Fruit fly (Drosophila melanogaster) whole organism, embryonic: ENCODE measurements around the gene Scamp.

ENCODE experiments used
- ATbp ChIP-seq: fragments of 200-800 bp; sonication (Bioruptor generic); optimal IDR thresholded peaks from 2 replicates; lab custom pipeline; 2017; ENCODE audit warnings: missing biosample characterization, mild to moderate bottlenecking, missing genetic modification characterization, missing genetic modification reagents
- C15 ChIP-seq: fragments of 200-800 bp; sonication (Bioruptor generic); IDR thresholded peaks from 3 replicates; pipeline ENCODE4 v1.3.6; 2022; ENCODE audit warnings: missing biosample characterization, missing genetic modification characterization
- CG10209 ChIP-seq: fragments of 200-800 bp; sonication (Bioruptor generic); optimal IDR thresholded peaks from 3 replicates; lab custom pipeline; 2017; ENCODE audit warnings: missing biosample characterization, mild to moderate bottlenecking, missing genetic modification characterization, missing genetic modification reagents
- CG11696 ChIP-seq: fragments of 200-800 bp; sonication (Bioruptor generic); IDR thresholded peaks from 2 replicates; pipeline ENCODE4 v1.3.6; 2022; ENCODE audit warnings: missing biosample characterization, missing genetic modification characterization
- CG11723 ChIP-seq: fragments of 200-800 bp; sonication (Bioruptor generic); optimal IDR thresholded peaks from 2 replicates; lab custom pipeline; 2017; ENCODE audit warnings: missing biosample characterization, mild to moderate bottlenecking, missing genetic modification characterization
- CG12104 ChIP-seq: fragments of 200-800 bp; sonication (Bioruptor generic); optimal IDR thresholded peaks from 3 replicates; lab custom pipeline; 2016; ENCODE audit warnings: missing biosample characterization, missing genetic modification characterization
- CG15601 ChIP-seq: fragments of 200-800 bp; sonication (Bioruptor generic); optimal IDR thresholded peaks from 3 replicates; lab custom pipeline; 2019; ENCODE audit warnings: missing biosample characterization, mild to moderate bottlenecking, missing genetic modification characterization, moderate library complexity
- CG15696 ChIP-seq: fragments of 200-800 bp; sonication (Bioruptor generic); optimal IDR thresholded peaks from 2 replicates; lab custom pipeline; 2019; ENCODE audit warnings: missing biosample characterization, mild to moderate bottlenecking, missing genetic modification characterization, moderate library complexity
- CG18599 ChIP-seq: fragments of 200-800 bp; sonication (Bioruptor generic); optimal IDR thresholded peaks from 3 replicates; lab custom pipeline; 2017; ENCODE audit warnings: missing biosample characterization, missing genetic modification characterization, mild to moderate bottlenecking, moderate library complexity, missing genetic modification reagents
- CG2678 ChIP-seq: fragments of 200-800 bp; sonication (Bioruptor generic); optimal IDR thresholded peaks from 3 replicates; lab custom pipeline; 2019; ENCODE audit warnings: missing biosample characterization, mild to moderate bottlenecking, missing genetic modification characterization, moderate library complexity
- CG31441 ChIP-seq: fragments of 200-800 bp; sonication (Bioruptor generic); IDR thresholded peaks from 2 replicates; pipeline ENCODE4 v1.3.6; 2022; ENCODE audit warnings: missing biosample characterization, missing genetic modification characterization
- CG3407 ChIP-seq: fragments of 200-800 bp; sonication (Bioruptor generic); optimal IDR thresholded peaks from 2 replicates; lab custom pipeline; 2018; ENCODE audit warnings: missing biosample characterization, mild to moderate bottlenecking, missing genetic modification characterization
- CG4328 ChIP-seq: fragments of 200-800 bp; sonication (Bioruptor generic); optimal IDR thresholded peaks from 3 replicates; lab custom pipeline; 2017; ENCODE audit warnings: missing biosample characterization, missing genetic modification reagents, missing genetic modification characterization
- CG4820 ChIP-seq: fragments of 200-800 bp; sonication (Bioruptor generic); optimal IDR thresholded peaks from 3 replicates; lab custom pipeline; 2016; ENCODE audit warnings: missing biosample characterization, missing genetic modification characterization
- CG5953 ChIP-seq: fragments of 200-800 bp; sonication (Bioruptor generic); IDR thresholded peaks from 2 replicates; pipeline ENCODE4 v1.3.6; 2022; ENCODE audit warnings: missing biosample characterization, missing genetic modification characterization
- CG7745 ChIP-seq: fragments of 200-800 bp; sonication (Bioruptor generic); optimal IDR thresholded peaks from 2 replicates; lab custom pipeline; 2018; ENCODE audit warnings: missing biosample characterization, mild to moderate bottlenecking, missing genetic modification characterization, moderate library complexity
- CG7839 ChIP-seq: fragments of 200-800 bp; sonication (Bioruptor generic); optimal IDR thresholded peaks from 3 replicates; lab custom pipeline; 2018; ENCODE audit warnings: missing biosample characterization, mild to moderate bottlenecking, missing genetic modification characterization, moderate library complexity
- CG8290 ChIP-seq, 3 experiments: fragments of 200-800 bp; sonication (Bioruptor generic); optimal IDR thresholded peaks; 2 replicates each; lab custom pipeline; 2016 to 2019; ENCODE audit warnings: missing biosample characterization in 3 of 3, missing genetic modification characterization in 3 of 3, mild to moderate bottlenecking in 2 of 3, moderate library complexity in 1 of 3
- CG9727 ChIP-seq: fragments of 200-800 bp; sonication (Bioruptor generic); optimal IDR thresholded peaks from 3 replicates; lab custom pipeline; 2017; ENCODE audit warnings: missing biosample characterization, mild to moderate bottlenecking, missing genetic modification characterization
- Drgx ChIP-seq: fragments of 200-800 bp; sonication (Bioruptor generic); IDR thresholded peaks from 2 replicates; pipeline ENCODE4 v1.3.6; 2022; ENCODE audit warnings: missing biosample characterization, missing genetic modification characterization
- GATAe ChIP-seq: fragments of 200-800 bp; sonication (Bioruptor generic); conservative IDR thresholded peaks from 2 replicates; pipeline ENCODE4 v1.3.6; 2022; ENCODE audit warnings: missing biosample characterization, missing genetic modification characterization
- MTF-1 ChIP-seq: fragments of 200-800 bp; sonication (Bioruptor generic); optimal IDR thresholded peaks from 2 replicates; lab custom pipeline; 2018; ENCODE audit warnings: missing biosample characterization, mild to moderate bottlenecking, missing genetic modification characterization, borderline replicate concordance
- Myb ChIP-seq: fragments of 200-800 bp; sonication (Bioruptor generic); optimal IDR thresholded peaks from 2 replicates; lab custom pipeline; 2016; ENCODE audit warnings: missing biosample characterization, missing genetic modification characterization
- Poxn ChIP-seq: fragments of 200-800 bp; sonication (Bioruptor generic); IDR thresholded peaks from 2 replicates; pipeline ENCODE4 v1.3.6; 2022; ENCODE audit warnings: missing biosample characterization, missing genetic modification characterization
- Rx ChIP-seq: fragments of 200-800 bp; sonication (Bioruptor generic); IDR thresholded peaks from 2 replicates; pipeline ENCODE4 v1.3.6; 2022; ENCODE audit warnings: missing biosample characterization, missing genetic modification characterization
- Sin3A ChIP-seq: fragments of >200 bp; optimal IDR thresholded peaks from 2 replicates; lab custom pipeline; 2018
- Vsx1 ChIP-seq: fragments of 200-800 bp; sonication (Bioruptor generic); optimal IDR thresholded peaks from 2 replicates; lab custom pipeline; 2017; ENCODE audit warnings: missing biosample characterization, mild to moderate bottlenecking, missing genetic modification characterization, missing genetic modification reagents
- Xbp1 ChIP-seq: fragments of 200-800 bp; sonication (Bioruptor generic); optimal IDR thresholded peaks from 3 replicates; lab custom pipeline; 2016; ENCODE audit warnings: missing biosample characterization, mild to moderate bottlenecking, missing genetic modification characterization
- ap ChIP-seq: fragments of 200-800 bp; sonication (Bioruptor generic); IDR thresholded peaks from 2 replicates; pipeline ENCODE4 v1.3.6; 2022; ENCODE audit warnings: missing biosample characterization, missing genetic modification characterization
- bsh ChIP-seq, 2 experiments: fragments of 200-800 bp; sonication (Bioruptor generic); optimal IDR thresholded peaks; 2 replicates each; lab custom pipeline; 2017 to 2018; ENCODE audit warnings: mild to moderate bottlenecking in 2 of 2, missing biosample characterization in 2 of 2, missing genetic modification characterization in 2 of 2, moderate library complexity in 1 of 2
- chinmo ChIP-seq: fragments of 200-800 bp; sonication (Bioruptor generic); IDR thresholded peaks from 4 replicates; pipeline ENCODE4 v1.3.6; 2022; ENCODE audit warnings: missing biosample characterization, missing genetic modification characterization; ENCODE audit not compliant: partially characterized antibody
- crol ChIP-seq: fragments of 200-800 bp; sonication (Bioruptor generic); IDR thresholded peaks from 2 replicates; pipeline ENCODE4 v1.3.6; 2022; ENCODE audit warnings: missing biosample characterization, missing genetic modification characterization
- grau ChIP-seq: fragments of 200-800 bp; optimal IDR thresholded peaks from 3 replicates; lab custom pipeline; 2019; ENCODE audit warnings: missing biosample characterization, mild to moderate bottlenecking, missing genetic modification characterization, moderate library complexity
- ind ChIP-seq: fragments of 200-800 bp; sonication (Bioruptor generic); optimal IDR thresholded peaks from 3 replicates; lab custom pipeline; 2016; ENCODE audit warnings: missing biosample characterization, missing genetic modification characterization
- kni ChIP-seq: fragments of 200-800 bp; sonication (Bioruptor generic); optimal IDR thresholded peaks from 3 replicates; lab custom pipeline; 2017; ENCODE audit warnings: mild to moderate bottlenecking, missing biosample characterization, missing genetic modification reagents, missing genetic modification characterization
- lab ChIP-seq: fragments of 200-800 bp; sonication (Bioruptor generic); optimal IDR thresholded peaks from 3 replicates; lab custom pipeline; 2017; ENCODE audit warnings: missing biosample characterization, missing genetic modification characterization, mild to moderate bottlenecking, moderate library complexity, missing genetic modification reagents
- mam ChIP-seq: fragments of 200-800 bp; sonication (Bioruptor generic); optimal IDR thresholded peaks from 3 replicates; lab custom pipeline; 2016; ENCODE audit warnings: missing biosample characterization, missing genetic modification characterization
- nau ChIP-seq: fragments of 200-800 bp; sonication (Bioruptor generic); optimal IDR thresholded peaks from 3 replicates; lab custom pipeline; 2017; ENCODE audit warnings: missing biosample characterization, mild to moderate bottlenecking, missing genetic modification characterization, missing genetic modification reagents
- nerfin-2 ChIP-seq: fragments of 200-800 bp; sonication (Bioruptor generic); IDR thresholded peaks from 2 replicates; pipeline ENCODE4 v1.3.6; 2022; ENCODE audit warnings: missing biosample characterization, missing genetic modification characterization; ENCODE audit not compliant: partially characterized antibody
- org-1 ChIP-seq: fragments of 200-800 bp; sonication (Bioruptor generic); optimal IDR thresholded peaks from 2 replicates; lab custom pipeline; 2017; ENCODE audit warnings: missing biosample characterization, missing genetic modification characterization
- row ChIP-seq: fragments of 200-800 bp; sonication (Bioruptor generic); IDR thresholded peaks from 3 replicates; pipeline ENCODE4 v1.3.6; 2022; ENCODE audit warnings: missing biosample characterization, missing genetic modification characterization
- sqz ChIP-seq: fragments of 200-800 bp; sonication (Bioruptor generic); optimal IDR thresholded peaks from 3 replicates; lab custom pipeline; 2018; ENCODE audit warnings: missing biosample characterization, mild to moderate bottlenecking, missing genetic modification characterization
- sug ChIP-seq: fragments of 200-800 bp; optimal IDR thresholded peaks from 2 replicates; lab custom pipeline; 2019; ENCODE audit warnings: missing biosample characterization, mild to moderate bottlenecking, missing genetic modification characterization, moderate library complexity
- tll ChIP-seq, 2 experiments: fragments of 200-800 bp in 1 of 2; fragments of >200 bp in 1 of 2; sonication (Bioruptor generic) in 1 of 2; optimal IDR thresholded peaks; 2 replicates each; lab custom pipeline; 2017 to 2019; ENCODE audit warnings: missing biosample characterization in 2 of 2, missing genetic modification characterization in 2 of 2, mild to moderate bottlenecking in 1 of 2, moderate library complexity in 1 of 2
- twi ChIP-seq: fragments of 200-800 bp; optimal IDR thresholded peaks from 2 replicates; lab custom pipeline; 2019; ENCODE audit warnings: missing biosample characterization, mild to moderate bottlenecking, missing genetic modification characterization, moderate library complexity
- unpg ChIP-seq: fragments of 200-800 bp; sonication (Bioruptor generic); optimal IDR thresholded peaks from 3 replicates; lab custom pipeline; 2018; ENCODE audit warnings: missing biosample characterization, mild to moderate bottlenecking, missing genetic modification characterization, moderate library complexity

The Scamp gene

dm6 chrX:15497440-15498271 is 48.0 kb upstream of the Scamp start (continued):
- TF ChIP-seq sqz (GFP tag; lab: Kevin White, UChicago): peak; percentile 39
- TF ChIP-seq nau (GFP tag; lab: Kevin White, UChicago): peak; percentile 1
- TF ChIP-seq org-1 (GFP tag; lab: Kevin White, UChicago): peak; percentile 4
- peak; percentile 58 for TF ChIP-seq MTF-1 (GFP tag; lab: Kevin White, UChicago)
- 0 out of 2 replicates have a peak, but pooled peaks have one; percentile 10 for TF ChIP-seq CG31441 (GFP tag; lab: Robert Waterston, UW)
- TF ChIP-seq CG11723 (GFP tag; lab: Kevin White, UChicago): no peak
- TF ChIP-seq Sin3A (lab: Kevin White, UChicago): no peak
- no peak for TF ChIP-seq nerfin-2
- TF ChIP-seq Vsx1: peak; percentile 20
- TF ChIP-seq Rx (GFP tag; lab: Robert Waterston, UW): no peak
- TF ChIP-seq CG12104 (GFP tag; lab: Kevin White, UChicago): no peak
- peak; percentile 37 for TF ChIP-seq CG10209 (GFP tag; lab: Kevin White, UChicago)
- TF ChIP-seq unpg (GFP tag; lab: Kevin White, UChicago): no peak
- TF ChIP-seq CG15696: peak; percentile 29
- TF ChIP-seq ATbp (GFP tag; lab: Kevin White, UChicago): peak; percentile 71
- TF ChIP-seq CG3407 (GFP tag; lab: Kevin White, UChicago): peak; percentile 57
- peak in 1 of 2 experiments; percentile 2 for TF ChIP-seq bsh (GFP tag; optimal IDR thresholded peaks at IDR 0.05; lab: Kevin White, UChicago)
- TF ChIP-seq ind: no peak
- 0 out of 2 replicates have a peak, but pooled peaks have one; percentile 9 for TF ChIP-seq ap (GFP tag; lab: Robert Waterston, UW)
- no peak for TF ChIP-seq Poxn (GFP tag; lab: Robert Waterston, UW)
- no peak for TF ChIP-seq tll (GFP tag; optimal IDR thresholded peaks at IDR 0.05; lab: Kevin White, UChicago)
- TF ChIP-seq CG9727 (GFP tag; lab: Kevin White, UChicago): peak; percentile 33
- TF ChIP-seq row: peak; percentile 46
- peak; percentile 37; the same call in 1 of the 2 replicates for TF ChIP-seq crol (GFP tag; lab: Robert Waterston, UW)
- TF ChIP-seq CG11696 (GFP tag; lab: Robert Waterston, UW): peak; percentile 43; the same call in 1 of the 2 replicates
- TF ChIP-seq Drgx: peak; percentile 8; the same call in 1 of the 2 replicates
- 0 out of 2 replicates have a peak, but pooled peaks have one; percentile 20 for TF ChIP-seq CG5953 (GFP tag; lab: Robert Waterston, UW)
- TF ChIP-seq CG4328: peak; percentile 21
- peak; percentile 24 for TF ChIP-seq CG7839
- peak; percentile 45 for TF ChIP-seq CG15601
- TF ChIP-seq CG4820 (GFP tag; lab: Kevin White, UChicago): no peak
- no peak for TF ChIP-seq mam (GFP tag; lab: Kevin White, UChicago)
- no peak for TF ChIP-seq C15 (GFP tag; lab: Robert Waterston, UW)

dm6 chrX:15496651-15497409 is 47.1 kb upstream of the Scamp start:
- no peak for TF ChIP-seq CG8290 (GFP tag; optimal IDR thresholded peaks at IDR 0.05; lab: Kevin White, UChicago)
- peak in 1 of 2 experiments; percentile 15 for TF ChIP-seq CG8290 (tag; optimal IDR thresholded peaks at IDR 0.05; lab: Kevin White, UChicago)
- peak; percentile 9 for TF ChIP-seq kni
- peak; percentile 55; the same call in 1 of the 2 replicates for TF ChIP-seq GATAe (GFP tag; lab: Robert Waterston, UW)
- TF ChIP-seq twi (tag; lab: Kevin White, UChicago): peak; percentile 24
- peak; percentile 44 for TF ChIP-seq sug (tag; lab: Kevin White, UChicago)
- TF ChIP-seq CG7745 (tag; lab: Kevin White, UChicago): peak; percentile 17
- TF ChIP-seq CG2678 (tag; lab: Kevin White, UChicago): peak; percentile 0
- no peak for TF ChIP-seq Myb (GFP tag; lab: Kevin White, UChicago)
- peak; percentile 12 for TF ChIP-seq grau (tag; lab: Kevin White, UChicago)
- no peak for TF ChIP-seq CG15601
- peak; percentile 13 for TF ChIP-seq CG18599 (GFP tag; lab: Kevin White, UChicago)
- TF ChIP-seq lab (GFP tag; lab: Kevin White, UChicago): peak; percentile 31
- TF ChIP-seq Vsx1: peak; percentile 70
- peak; percentile 87 for TF ChIP-seq crol (GFP tag; lab: Robert Waterston, UW)
- 0 out of 4 replicates have a peak, but pooled peaks have one; percentile 49 for TF ChIP-seq chinmo (GFP tag; lab: Robert Waterston, UW)
- TF ChIP-seq Xbp1: no peak
